Fruit fly (Drosophila melanogaster) whole organism, adult: Measurements from ENCODE around the gene CG12885.

ENCODE experiments used
- CG14711 ChIP-seq: fragments of 200-800 bp; sonication (Bioruptor generic); optimal IDR thresholded peaks from 2 replicates; lab custom pipeline; 2018; ENCODE audit warnings: missing biosample characterization, mild to moderate bottlenecking, missing genetic modification characterization, moderate library complexity
- CG1620 ChIP-seq: fragments of 200-800 bp; sonication (Bioruptor generic); optimal IDR thresholded peaks from 2 replicates; lab custom pipeline; 2016; ENCODE audit warnings: missing biosample characterization, missing genetic modification characterization
- CG33017 ChIP-seq: fragments of 200-800 bp; sonication (Bioruptor generic); optimal IDR thresholded peaks from 2 replicates; lab custom pipeline; 2018; ENCODE audit warnings: missing biosample characterization, mild to moderate bottlenecking, missing genetic modification characterization, moderate library complexity
- CG7045 ChIP-seq: fragments of 200-800 bp; sonication (Bioruptor generic); optimal IDR thresholded peaks from 2 replicates; lab custom pipeline; 2017; ENCODE audit warnings: missing biosample characterization, mild to moderate bottlenecking, missing genetic modification characterization
- CG7101 ChIP-seq: fragments of 200-800 bp; sonication (Bioruptor generic); optimal IDR thresholded peaks from 2 replicates; lab custom pipeline; 2018; ENCODE audit warnings: missing biosample characterization, mild to moderate bottlenecking, missing genetic modification characterization, moderate library complexity
- Crg-1 ChIP-seq: fragments of 200-800 bp; sonication (Bioruptor generic); optimal IDR thresholded peaks from 2 replicates; lab custom pipeline; 2016; ENCODE audit warnings: missing biosample characterization, missing genetic modification characterization
- Hr96 ChIP-seq: fragments of 200-800 bp; sonication (Bioruptor generic); optimal IDR thresholded peaks from 2 replicates; lab custom pipeline; 2016; ENCODE audit warnings: missing biosample characterization, missing genetic modification characterization
- Mnt ChIP-seq: fragments of 200-800 bp; sonication (Bioruptor generic); optimal IDR thresholded peaks from 2 replicates; lab custom pipeline; 2016; ENCODE audit warnings: missing biosample characterization, mild to moderate bottlenecking, missing genetic modification characterization
- bab1 ChIP-seq: fragments of 200-800 bp; sonication (Bioruptor generic); optimal IDR thresholded peaks from 3 replicates; lab custom pipeline; 2019; ENCODE audit warnings: missing biosample characterization, mild to moderate bottlenecking, missing genetic modification characterization, moderate library complexity
- cnc ChIP-seq, 2 experiments: fragments of >200 bp; optimal IDR thresholded peaks; 2 replicates each; lab custom pipeline; 2017
- kay ChIP-seq: fragments of 200-800 bp; sonication (Bioruptor generic); peaks from one replicate; lab custom pipeline; 2016; ENCODE audit warnings: missing biosample characterization, missing genetic modification characterization, borderline replicate concordance
- ovo ChIP-seq: fragments of 200-800 bp; sonication (Bioruptor generic); optimal IDR thresholded peaks from 2 replicates; lab custom pipeline; 2016; ENCODE audit warnings: missing biosample characterization, missing genetic modification characterization
- pad ChIP-seq: fragments of 200-800 bp; sonication (Bioruptor generic); optimal IDR thresholded peaks from 3 replicates; lab custom pipeline; 2017; ENCODE audit warnings: missing biosample characterization, missing genetic modification characterization, mild to moderate bottlenecking, moderate library complexity, missing genetic modification reagents

- no peak for TF ChIP-seq CG1620 (GFP tag; lab: Kevin White, UChicago)
- TF ChIP-seq kay (GFP tag; lab: Kevin White, UChicago), result peak; percentile 52
- TF ChIP-seq CG7101, result no peak
- no peak for TF ChIP-seq pad (GFP tag; lab: Kevin White, UChicago)
- TF ChIP-seq bab1 (GFP tag; lab: Kevin White, UChicago), result no peak
- no peak for TF ChIP-seq Mnt (GFP tag; lab: Kevin White, UChicago)
- TF ChIP-seq CG33017 (tag; lab: Kevin White, UChicago), result no peak
- no peak for TF ChIP-seq cnc (optimal IDR thresholded peaks at IDR 0.05; lab: Kevin White, UChicago)
- TF ChIP-seq ovo (GFP tag; lab: Kevin White, UChicago), result no peak
- TF ChIP-seq CG7045, result no peak
- no peak for TF ChIP-seq Hr96 (GFP tag; lab: Kevin White, UChicago)
- TF ChIP-seq Crg-1 (GFP tag; lab: Kevin White, UChicago), result no peak
- TF ChIP-seq CG14711, result no peak
These were observed 35.2 kb downstream of the CG12885 start for dm6 chr3R:27555853-27556252.
